Worm (Caenorhabditis elegans): ENCODE results near the gene F38E11.6.
A peak's percentile ranks its signal among the peaks of the same experiment; 100 is the strongest.

F38E11.6 gene

DNA sequence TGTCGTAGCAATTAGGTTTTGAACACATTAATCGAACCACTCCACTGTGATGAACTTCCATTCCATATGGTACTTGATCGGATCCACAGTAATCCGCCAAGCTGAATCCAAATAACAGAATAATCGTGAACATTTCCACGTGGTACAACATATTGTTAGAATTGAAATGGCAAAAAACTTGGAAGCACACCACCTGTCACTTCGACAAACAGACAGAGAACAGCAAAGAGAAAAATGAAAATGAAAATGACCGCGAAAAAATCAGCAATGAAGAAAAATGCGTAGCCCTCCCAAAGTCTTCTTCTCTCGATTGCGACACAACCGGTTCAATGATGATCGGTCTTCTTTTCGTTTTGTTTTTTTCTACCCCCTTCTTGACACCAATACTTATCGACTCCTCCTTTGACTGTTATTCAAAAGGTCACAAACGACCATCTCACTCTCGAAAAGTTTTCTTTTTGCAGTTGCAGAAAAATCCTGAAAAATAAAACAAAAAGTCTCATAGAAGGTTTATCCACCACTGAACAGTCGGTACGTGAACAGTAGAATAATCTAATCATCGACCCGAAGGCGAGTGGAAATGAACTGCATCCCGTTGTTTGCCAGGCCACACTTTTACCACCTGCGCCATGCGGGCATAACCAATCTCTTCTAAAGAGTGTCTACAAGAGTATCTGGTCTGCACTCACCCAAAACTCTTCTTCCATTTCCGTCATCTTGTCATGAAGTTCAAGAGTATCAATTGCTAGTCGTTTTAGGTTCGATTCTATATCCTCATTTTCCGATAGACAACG lies 10.0 kb upstream of the F38E11.6 start, which contains the start of gene wrt-3 (continued):
- TF ChIP-seq ceh-100 (GFP tag; IDR thresholded peaks at IDR 0.05) = no peak; the same call in 1 of the 2 replicates
- 0 out of 2 replicates have a peak, but pooled peaks have one; percentile 63 for TF ChIP-seq F39B2.1 (GFP tag; IDR thresholded peaks at IDR 0.05)
- TF ChIP-seq rcor-1 (GFP tag; IDR thresholded peaks at IDR 0.05) = peak; percentile 77
- no peak for TF ChIP-seq lsl-1 (GFP tag; optimal IDR thresholded peaks at IDR 0.05)
- TF ChIP-seq atf-7 (tag; optimal IDR thresholded peaks at IDR 0.05) = peak; percentile 66
- peak; percentile 80 for TF ChIP-seq madf-10 (tag; optimal IDR thresholded peaks at IDR 0.05)
- peak; percentile 69 for TF ChIP-seq ztf-22 (GFP tag; optimal IDR thresholded peaks at IDR 0.05)
- TF ChIP-seq lsy-27 (tag; optimal IDR thresholded peaks at IDR 0.05; ENCODE audit: borderline replicate concordance, insufficient read depth) = peak; percentile 65
- TF ChIP-seq ekl-4 (GFP tag; IDR thresholded peaks at IDR 0.05) = no peak; the same call in 1 of the 2 replicates
- peak; percentile 62; the same call in 1 of the 2 replicates for TF ChIP-seq egl-18 (GFP tag; IDR thresholded peaks at IDR 0.05)
- TF ChIP-seq lin-26 (GFP tag; IDR thresholded peaks at IDR 0.05) = peak; percentile 98
- TF ChIP-seq dpff-1 (tag; optimal IDR thresholded peaks at IDR 0.05) = peak; percentile 77
- no peak for TF ChIP-seq athp-1 (tag; optimal IDR thresholded peaks at IDR 0.05)
- TF ChIP-seq hmg-20 (GFP tag; IDR thresholded peaks at IDR 0.05) = peak; percentile 78; the same call in 1 of the 2 replicates
- no peak; the same call in 1 of the 2 replicates for TF ChIP-seq Y53G8AR.9 (GFP tag; conservative IDR thresholded peaks at IDR 0.05)
- TF ChIP-seq sea-2 (GFP tag; IDR thresholded peaks at IDR 0.05) = no peak
- TF ChIP-seq fkh-3 (tag; optimal IDR thresholded peaks at IDR 0.05) = peak; percentile 98
- peak; percentile 95 for TF ChIP-seq F52B5.7 (tag; optimal IDR thresholded peaks at IDR 0.05)
- no peak for TF ChIP-seq Y67H2A.10 (GFP tag; conservative IDR thresholded peaks at IDR 0.05)
- TF ChIP-seq F37B4.10 (GFP tag; IDR thresholded peaks at IDR 0.05) = no peak
- no peak for TF ChIP-seq Y79H2A.3 (GFP tag; conservative IDR thresholded peaks at IDR 0.05)
- peak; percentile 95 for TF ChIP-seq cebp-2 (GFP tag; IDR thresholded peaks at IDR 0.05)
- TF ChIP-seq dpl-1 (GFP tag; optimal IDR thresholded peaks at IDR 0.05) = peak; percentile 19
- TF ChIP-seq attf-6 (GFP tag; IDR thresholded peaks at IDR 0.05) = peak; percentile 87
- TF ChIP-seq bed-2 (GFP tag; IDR thresholded peaks at IDR 0.05) = no peak
- TF ChIP-seq F23B12.7 (tag; optimal IDR thresholded peaks at IDR 0.05; ENCODE audit: insufficient read depth) = peak; percentile 53
- TF ChIP-seq C17E4.6 (GFP tag; IDR thresholded peaks at IDR 0.05) = 0 out of 2 replicates have a peak, but pooled peaks have one; percentile 14
- peak; percentile 93 to 95 for TF ChIP-seq rec-8 (tag; optimal IDR thresholded peaks at IDR 0.05)
- TF ChIP-seq ets-4 (GFP tag; optimal IDR thresholded peaks at IDR 0.05) = peak; percentile 88
- no peak for TF ChIP-seq unc-62 (GFP tag; optimal IDR thresholded peaks at IDR 0.05)
- TF ChIP-seq ceh-27 (GFP tag; optimal IDR thresholded peaks at IDR 0.05) = no peak
- peak; percentile 68 for TF ChIP-seq B0035.1 (tag; optimal IDR thresholded peaks at IDR 0.05)
- no peak; the same call in 1 of the 2 replicates for TF ChIP-seq Y56A3A.18 (GFP tag; IDR thresholded peaks at IDR 0.05)
- TF ChIP-seq lin-35 (GFP tag; optimal IDR thresholded peaks at IDR 0.05) = peak in 1 of 3 experiments; percentile 7

DNA sequence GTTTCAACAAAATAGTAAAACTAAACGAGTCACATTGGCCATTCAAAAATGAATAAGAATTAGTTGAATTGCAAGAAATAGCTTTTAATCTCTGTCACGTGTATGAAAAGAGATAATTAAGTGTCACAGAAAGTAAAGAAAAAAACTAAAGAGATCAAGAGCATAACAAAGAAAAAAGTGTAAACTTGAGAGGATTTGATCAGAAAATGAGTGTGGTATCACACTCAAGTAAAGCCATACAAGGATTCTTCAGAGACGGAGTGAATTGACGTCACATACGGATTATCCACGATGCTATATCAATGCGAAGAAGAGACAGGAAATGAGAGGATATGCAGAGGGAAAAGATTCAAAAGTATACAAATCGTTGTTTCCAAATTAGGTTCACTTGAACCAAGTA lies 2.0 kb upstream of the F38E11.6 start:
- TF ChIP-seq F37B4.10 (GFP tag; IDR thresholded peaks at IDR 0.05) (no peak), lin-35 (GFP tag; optimal IDR thresholded peaks at IDR 0.05) (no peak), attf-6 (GFP tag; IDR thresholded peaks at IDR 0.05) (no peak), nhr-80 (tag; optimal IDR thresholded peaks at IDR 0.05) (no peak), madf-8 (GFP tag; conservative IDR thresholded peaks at IDR 0.05) (no peak), ztf-6 (GFP tag; IDR thresholded peaks at IDR 0.05) (no peak), cebp-2 (GFP tag; IDR thresholded peaks at IDR 0.05) (no peak), rpc-1 (optimal IDR thresholded peaks at IDR 0.05) (no peak), rpc-1 (tag; optimal IDR thresholded peaks at IDR 0.05) (no peak), F23B12.7 (tag; optimal IDR thresholded peaks at IDR 0.05; ENCODE audit: insufficient read depth) (no peak), aptf-3 (GFP tag; IDR thresholded peaks at IDR 0.05) (no peak), Y79H2A.3 (GFP tag; conservative IDR thresholded peaks at IDR 0.05) (no peak), lin-26 (GFP tag; IDR thresholded peaks at IDR 0.05) (no peak), lin-54 (GFP tag; optimal IDR thresholded peaks at IDR 0.05) (no peak), mcd-1 (GFP tag; IDR thresholded peaks at IDR 0.05) (no peak), nhr-27 (tag; optimal IDR thresholded peaks at IDR 0.05) (no peak), F39B2.1 (GFP tag; IDR thresholded peaks at IDR 0.05) (no peak), Y53G8AR.9 (GFP tag; conservative IDR thresholded peaks at IDR 0.05) (no peak), ceh-100 (GFP tag; IDR thresholded peaks at IDR 0.05) (no peak), nhr-90 (tag; optimal IDR thresholded peaks at IDR 0.05) (no peak), lsy-27 (tag; optimal IDR thresholded peaks at IDR 0.05; ENCODE audit: borderline replicate concordance, insufficient read depth) (no peak)

All from whole organism, young adult.